Worm (Caenorhabditis elegans) whole organism, L1 larva: Measurements from ENCODE around the gene F26G1.5.

Source experiments
- efl-3 ChIP-seq: fragments of 200-800 bp; sonication (Bioruptor generic); optimal IDR thresholded peaks from 2 replicates; lab custom pipeline; 2018; ENCODE audit warnings: mild to moderate bottlenecking, missing genetic modification characterization, missing compliant biosample characterization
- egl-27 ChIP-seq, 2 experiments: fragments of 150-350 bp in 1 of 2; sonication (generic microtip); optimal IDR thresholded peaks; 3 replicates each; lab custom pipeline; 2017 to 2018; ENCODE audit warnings: missing biosample characterization in 2 of 2, missing genetic modification characterization in 2 of 2, missing genetic modification reagents in 2 of 2
- lin-13 ChIP-seq: fragments of 150-350 bp; optimal IDR thresholded peaks from 2 replicates; lab custom pipeline; 2014; ENCODE audit warnings: missing biosample characterization, missing genetic modification reagents, missing genetic modification characterization
- nhr-237 ChIP-seq: fragments of 150-350 bp; optimal IDR thresholded peaks from 2 replicates; lab custom pipeline; 2014; ENCODE audit warnings: missing biosample characterization, missing genetic modification characterization

DNA sequence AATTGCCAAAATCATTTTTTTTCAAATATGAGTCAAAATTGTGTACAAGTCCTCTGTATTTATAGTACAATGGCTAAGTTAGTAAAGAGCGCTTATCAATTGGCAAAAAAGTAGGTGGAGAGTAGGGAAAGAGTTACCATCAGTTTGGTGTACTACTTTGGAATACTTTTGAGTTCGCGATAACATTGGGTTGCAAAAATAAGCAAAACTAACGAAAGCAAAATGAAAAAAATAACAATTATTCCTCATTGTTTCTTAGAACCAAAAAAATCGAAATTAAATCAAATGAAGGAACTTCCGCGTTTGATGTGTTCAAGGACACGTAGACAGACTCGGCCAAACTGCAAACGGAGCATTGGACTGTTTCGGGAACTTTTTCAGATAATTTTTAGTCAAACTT is 14.4 kb downstream of the F26G1.5 start, which contains the start of gene C27D9.2:
- TF ChIP-seq nhr-237 (tag; lab: Kevin White, UChicago) (no peak), egl-27 (tag; optimal IDR thresholded peaks at IDR 0.05; lab: Kevin White, UChicago) (no peak), efl-3 (GFP tag; lab: Kevin White, UChicago) (no peak), lin-13 (GFP tag; lab: Kevin White, UChicago) (no peak)
